Worm (Caenorhabditis elegans) whole organism, L3 larva: ENCODE data around the gene cdf-1.
A peak's percentile ranks its signal among the peaks of the same experiment; 100 is the strongest.

Experiments used
- R02D3.7 ChIP-seq: fragments of 150-350 bp; optimal IDR thresholded peaks from 2 replicates; lab custom pipeline; 2014; ENCODE audit warnings: missing biosample characterization, missing genetic modification characterization
- ZK546.5 ChIP-seq: sonication (generic microtip); optimal IDR thresholded peaks from 2 replicates; lab custom pipeline; 2017; ENCODE audit warnings: missing biosample characterization, missing genetic modification characterization
- aly-2 ChIP-seq: fragments of 150-350 bp; optimal IDR thresholded peaks from 2 replicates; lab custom pipeline; 2014; ENCODE audit warnings: missing biosample characterization, missing genetic modification characterization
- ama-1 ChIP-seq: fragments of 150-350 bp; optimal IDR thresholded peaks from 2 replicates; lab custom pipeline; 2018
- ceh-16 ChIP-seq: sonication (generic microtip); optimal IDR thresholded peaks from 2 replicates; lab custom pipeline; 2017; ENCODE audit warnings: missing biosample characterization, missing genetic modification characterization
- ceh-28 ChIP-seq: fragments of 150-350 bp; optimal IDR thresholded peaks from 2 replicates; lab custom pipeline; 2014; ENCODE audit warnings: missing biosample characterization, missing genetic modification reagents, missing genetic modification characterization
- ceh-82 ChIP-seq: fragments of 150-350 bp; optimal IDR thresholded peaks from 2 replicates; lab custom pipeline; 2014; ENCODE audit warnings: missing biosample characterization, missing genetic modification characterization
- ceh-9 ChIP-seq: sonication (generic microtip); optimal IDR thresholded peaks from 2 replicates; lab custom pipeline; 2018; ENCODE audit warnings: missing biosample characterization, missing genetic modification characterization
- daf-12 ChIP-seq: fragments of 150-350 bp; optimal IDR thresholded peaks from 2 replicates; lab custom pipeline; 2014; ENCODE audit warnings: missing biosample characterization, missing genetic modification reagents, missing genetic modification characterization
- egl-27 ChIP-seq: sonication (generic microtip); optimal IDR thresholded peaks from 4 replicates; lab custom pipeline; 2017; ENCODE audit warnings: missing biosample characterization, missing genetic modification reagents, missing genetic modification characterization
- egl-5 ChIP-seq: fragments of 150-350 bp; optimal IDR thresholded peaks from 2 replicates; lab custom pipeline; 2017; ENCODE audit warnings: missing biosample characterization, missing genetic modification reagents, missing genetic modification characterization, inconsistent platforms
- elt-1 ChIP-seq: fragments of 150-350 bp; optimal IDR thresholded peaks from 2 replicates; lab custom pipeline; 2014; ENCODE audit warnings: missing biosample characterization, missing genetic modification characterization
- elt-2 ChIP-seq: sonication (generic microtip); optimal IDR thresholded peaks from 2 replicates; lab custom pipeline; 2016; ENCODE audit warnings: missing genetic modification reagents, mild to moderate bottlenecking, missing genetic modification characterization, missing compliant biosample characterization
- elt-3 ChIP-seq, 3 experiments: fragments of 150-350 bp in 1 of 3; sonication (generic microtip) in 2 of 3; optimal IDR thresholded peaks; 2 replicates in 2 of 3; 4 replicates in 1 of 3; lab custom pipeline; 2014 to 2017; ENCODE audit warnings: missing biosample characterization in 3 of 3, missing genetic modification characterization in 3 of 3
- fkh-10 ChIP-seq: sonication (generic microtip); optimal IDR thresholded peaks from 2 replicates; lab custom pipeline; 2017; ENCODE audit warnings: missing biosample characterization, missing genetic modification reagents, missing genetic modification characterization
- fkh-2 ChIP-seq: fragments of 150-350 bp; optimal IDR thresholded peaks from 2 replicates; lab custom pipeline; 2014; ENCODE audit warnings: missing biosample characterization, missing genetic modification reagents, missing genetic modification characterization
- fos-1 ChIP-seq: fragments of 150-350 bp; optimal IDR thresholded peaks from 2 replicates; lab custom pipeline; 2014; ENCODE audit warnings: missing biosample characterization, missing genetic modification characterization
- hmg-11 ChIP-seq: sonication (generic microtip); optimal IDR thresholded peaks from 2 replicates; lab custom pipeline; 2016; ENCODE audit warnings: missing genetic modification characterization, missing compliant biosample characterization
- jun-1 ChIP-seq: fragments of 150-350 bp; optimal IDR thresholded peaks from 2 replicates; lab custom pipeline; 2014; ENCODE audit warnings: missing biosample characterization, missing genetic modification reagents, missing genetic modification characterization
- lin-39 ChIP-seq: fragments of 150-350 bp; optimal IDR thresholded peaks from 2 replicates; lab custom pipeline; 2018; ENCODE audit warnings: missing biosample characterization, missing genetic modification reagents, missing genetic modification characterization
- lsy-12 ChIP-seq: sonication (generic microtip); optimal IDR thresholded peaks from 2 replicates; lab custom pipeline; 2016; ENCODE audit warnings: mild to moderate bottlenecking, missing genetic modification characterization, missing compliant biosample characterization
- mdl-1 ChIP-seq: fragments of 150-350 bp; optimal IDR thresholded peaks from 2 replicates; lab custom pipeline; 2014; ENCODE audit warnings: missing biosample characterization, missing genetic modification characterization
- nfya-1 ChIP-seq: sonication (generic microtip); optimal IDR thresholded peaks from 2 replicates; lab custom pipeline; 2017; ENCODE audit warnings: missing genetic modification characterization, mild to moderate bottlenecking, missing compliant biosample characterization, antibody characterized with exemption, moderate library complexity; ENCODE audit not compliant: insufficient read depth
- nhr-11 ChIP-seq: fragments of 150-350 bp; optimal IDR thresholded peaks from 2 replicates; lab custom pipeline; 2014; ENCODE audit warnings: missing biosample characterization, missing genetic modification characterization
- nhr-12 ChIP-seq: fragments of 150-350 bp; optimal IDR thresholded peaks from 2 replicates; lab custom pipeline; 2014; ENCODE audit warnings: missing biosample characterization, missing genetic modification characterization
- nhr-23 ChIP-seq: fragments of 150-350 bp; optimal IDR thresholded peaks from 2 replicates; lab custom pipeline; 2014; ENCODE audit warnings: missing biosample characterization, missing genetic modification reagents, missing genetic modification characterization
- nhr-237 ChIP-seq: fragments of 150-350 bp; optimal IDR thresholded peaks from 2 replicates; lab custom pipeline; 2014; ENCODE audit warnings: missing biosample characterization, missing genetic modification characterization
- nhr-25 ChIP-seq: sonication (generic microtip); optimal IDR thresholded peaks from 2 replicates; lab custom pipeline; 2017; ENCODE audit warnings: missing biosample characterization, missing genetic modification characterization
- nhr-28 ChIP-seq: fragments of 150-350 bp; optimal IDR thresholded peaks from 2 replicates; lab custom pipeline; 2014; ENCODE audit warnings: missing biosample characterization, missing genetic modification characterization
- nhr-43 ChIP-seq: sonication (generic microtip); optimal IDR thresholded peaks from 2 replicates; lab custom pipeline; 2016; ENCODE audit warnings: mild to moderate bottlenecking, missing genetic modification characterization, missing compliant biosample characterization; ENCODE audit not compliant: poor library complexity, severe bottlenecking
- nhr-67 ChIP-seq: fragments of 150-350 bp; optimal IDR thresholded peaks from 2 replicates; lab custom pipeline; 2014; ENCODE audit warnings: missing biosample characterization, missing genetic modification characterization
- nhr-76 ChIP-seq: fragments of 150-350 bp; sonication (generic microtip); optimal IDR thresholded peaks from 5 replicates; lab custom pipeline; 2014; ENCODE audit warnings: missing biosample characterization, missing genetic modification characterization
- pha-4 ChIP-seq: fragments of 150-350 bp; optimal IDR thresholded peaks from 2 replicates; lab custom pipeline; 2014; ENCODE audit warnings: missing biosample characterization, missing genetic modification reagents, missing genetic modification characterization
- pqm-1 ChIP-seq: fragments of 150-350 bp; optimal IDR thresholded peaks from 2 replicates; lab custom pipeline; 2017; ENCODE audit warnings: missing biosample characterization, missing genetic modification characterization, inconsistent platforms
- skn-1 ChIP-seq: fragments of 150-350 bp; optimal IDR thresholded peaks from 2 replicates; lab custom pipeline; 2014; ENCODE audit warnings: missing biosample characterization, missing genetic modification characterization
- snpc-4 ChIP-seq: fragments of 150-350 bp; optimal IDR thresholded peaks from 2 replicates; lab custom pipeline; 2014; ENCODE audit warnings: missing biosample characterization, missing genetic modification characterization
- tbx-2 ChIP-seq: sonication (generic microtip); optimal IDR thresholded peaks from 2 replicates; lab custom pipeline; 2016; ENCODE audit warnings: mild to moderate bottlenecking, missing genetic modification characterization, missing compliant biosample characterization
- unc-39 ChIP-seq: sonication (generic microtip); optimal IDR thresholded peaks from 4 replicates; lab custom pipeline; 2017; ENCODE audit warnings: missing biosample characterization, missing genetic modification characterization
- unc-62 ChIP-seq: fragments of 150-350 bp; sonication (generic microtip); optimal IDR thresholded peaks from 4 replicates; lab custom pipeline; 2014; ENCODE audit warnings: missing biosample characterization, missing genetic modification reagents, missing genetic modification characterization
- zag-1 ChIP-seq: fragments of 150-350 bp; optimal IDR thresholded peaks from 2 replicates; lab custom pipeline; 2014; ENCODE audit warnings: missing biosample characterization, missing genetic modification characterization
- ztf-11 ChIP-seq: fragments of 150-350 bp; optimal IDR thresholded peaks from 2 replicates; lab custom pipeline; 2014; ENCODE audit warnings: missing biosample characterization, missing genetic modification characterization
- ztf-4 ChIP-seq: fragments of 150-350 bp; optimal IDR thresholded peaks from 2 replicates; lab custom pipeline; 2014; ENCODE audit warnings: missing biosample characterization, missing genetic modification characterization

Gene cdf-1

DNA sequence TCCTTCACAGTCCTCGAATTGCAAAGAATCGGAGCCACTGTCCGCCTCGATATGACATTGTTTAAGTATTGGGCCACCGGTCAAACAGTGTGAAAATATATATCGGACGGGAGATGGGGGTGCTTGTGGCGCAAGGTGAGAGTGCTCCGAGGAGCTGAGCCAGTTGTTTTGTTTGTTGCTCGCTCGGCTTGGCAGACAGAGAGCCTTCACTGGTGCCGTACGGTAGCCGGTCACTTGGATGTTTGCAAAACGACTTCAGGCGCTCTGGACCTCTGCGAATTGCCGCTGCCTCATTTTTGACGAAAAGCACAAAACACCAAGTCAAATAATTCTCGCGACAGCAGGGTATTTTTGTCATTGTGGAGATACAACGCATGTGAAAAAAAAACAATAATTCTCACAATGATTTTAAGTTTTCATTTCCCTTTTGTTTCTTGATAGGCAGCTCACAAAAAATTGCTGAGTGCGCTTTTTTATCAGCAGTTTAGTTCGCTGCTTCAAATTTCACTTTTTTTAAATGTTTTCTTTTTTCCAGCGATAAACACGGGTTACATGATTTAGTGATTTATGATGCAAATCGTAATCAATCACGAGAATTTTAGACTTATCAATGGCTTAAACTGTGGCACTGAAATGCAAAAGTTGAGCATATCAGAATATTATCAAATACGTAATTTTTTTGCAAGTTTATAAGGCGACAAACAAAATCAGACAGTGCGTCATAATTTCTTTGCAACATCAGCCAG is 12.3 kb upstream of the cdf-1 start:
- TF ChIP-seq pqm-1, result peak; percentile 22
- TF ChIP-seq elt-2 (tag; lab: Kevin White, UChicago), result peak; percentile 96
- TF ChIP-seq hmg-11, result no peak
- peak; percentile 47 for TF ChIP-seq skn-1 (tag; lab: Kevin White, UChicago)
- TF ChIP-seq pha-4 (tag; lab: Kevin White, UChicago), result peak; percentile 2
- no peak for TF ChIP-seq fkh-2 (tag; lab: Kevin White, UChicago)
- no peak for TF ChIP-seq ceh-16
- no peak for TF ChIP-seq unc-39
- no peak for TF ChIP-seq lsy-12 (tag; lab: Kevin White, UChicago)

DNA sequence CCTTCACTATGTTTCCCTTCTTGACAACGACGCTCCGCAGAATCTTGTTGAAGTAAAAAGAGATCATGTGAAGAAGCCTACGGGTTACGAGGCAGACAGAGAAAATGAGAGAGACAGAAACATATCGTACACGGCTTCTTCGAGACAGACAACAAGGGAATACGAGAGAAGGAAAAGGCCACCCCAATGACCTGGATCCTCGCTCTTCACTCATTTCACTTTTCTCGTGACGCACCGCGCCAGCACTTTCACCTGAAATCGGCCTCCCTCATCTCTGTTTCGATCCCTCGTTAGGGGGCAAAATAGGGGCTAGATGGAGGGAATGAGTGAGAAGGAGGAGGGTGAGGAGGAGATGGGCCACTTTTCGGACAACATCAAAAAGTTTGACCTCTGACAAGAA is 10.3 kb upstream of the cdf-1 start:
- TF ChIP-seq nhr-43 (peak; percentile 28), ztf-11 (tag; lab: Kevin White, UChicago) (no peak), jun-1 (tag; lab: Kevin White, UChicago) (no peak), tbx-2 (no peak), unc-62 (GFP tag; lab: Kevin White, UChicago) (peak; percentile 10), zag-1 (tag; lab: Kevin White, UChicago) (no peak), lin-39 (tag; lab: Kevin White, UChicago) (no peak), snpc-4 (no peak), egl-27 (tag; lab: Kevin White, UChicago) (no peak), fkh-2 (tag; lab: Kevin White, UChicago) (no peak), ceh-16 (no peak), elt-2 (tag; lab: Kevin White, UChicago) (no peak), hmg-11 (no peak), ceh-9 (tag; lab: Kevin White, UChicago) (no peak), nhr-23 (tag; lab: Kevin White, UChicago) (peak; percentile 95), nhr-28 (tag; lab: Kevin White, UChicago) (no peak), egl-5 (tag; lab: Kevin White, UChicago) (no peak), ZK546.5 (tag; lab: Kevin White, UChicago) (no peak), nhr-12 (tag; lab: Kevin White, UChicago) (no peak), nhr-25 (peak; percentile 78), fos-1 (tag; lab: Kevin White, UChicago) (no peak)

DNA sequence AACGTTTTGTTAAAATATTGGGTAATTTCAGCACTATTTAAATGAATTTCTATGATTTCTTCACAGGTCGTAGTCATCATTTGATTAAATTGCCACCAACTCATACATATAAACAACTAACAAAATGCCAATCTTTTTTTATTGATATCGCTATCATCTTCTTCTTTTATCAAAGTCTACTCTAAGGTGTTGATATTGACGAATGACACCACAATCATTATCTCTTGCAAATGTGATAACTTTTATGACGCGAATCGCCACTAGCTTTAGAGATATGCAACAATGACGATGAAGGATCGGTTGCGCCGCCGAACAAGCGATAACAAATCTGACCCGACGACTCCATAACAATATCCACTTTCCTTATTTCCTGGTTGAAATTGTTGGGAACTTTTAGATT is 9.5 kb upstream of the cdf-1 start:
- no peak for TF ChIP-seq nhr-11 (tag; lab: Kevin White, UChicago)
- TF ChIP-seq tbx-2, result no peak
- no peak for TF ChIP-seq daf-12 (tag; lab: Kevin White, UChicago)
- TF ChIP-seq nhr-76 (tag; lab: Kevin White, UChicago), result no peak
- no peak for TF ChIP-seq nfya-1 (tag; lab: Kevin White, UChicago)
- no peak for TF ChIP-seq nhr-237 (tag; lab: Kevin White, UChicago)
- no peak for TF ChIP-seq mdl-1 (tag; lab: Kevin White, UChicago)
- peak; percentile 61 for TF ChIP-seq nhr-23 (tag; lab: Kevin White, UChicago)
- TF ChIP-seq zag-1 (tag; lab: Kevin White, UChicago), result no peak
- TF ChIP-seq nhr-67 (tag; lab: Kevin White, UChicago), result no peak
- TF ChIP-seq egl-5 (tag; lab: Kevin White, UChicago), result no peak
- TF ChIP-seq skn-1 (tag; lab: Kevin White, UChicago), result no peak
- no peak for TF ChIP-seq ZK546.5 (tag; lab: Kevin White, UChicago)
- TF ChIP-seq fkh-2 (tag; lab: Kevin White, UChicago), result no peak
- peak in 1 of 3 experiments; percentile 32 for TF ChIP-seq elt-3 (tag; optimal IDR thresholded peaks at IDR 0.05; lab: Kevin White, UChicago)
- no peak for TF ChIP-seq ceh-82 (tag; lab: Kevin White, UChicago)
- TF ChIP-seq aly-2, result no peak
- TF ChIP-seq elt-2 (tag; lab: Kevin White, UChicago), result peak; percentile 47
- TF ChIP-seq elt-1, result no peak

DNA sequence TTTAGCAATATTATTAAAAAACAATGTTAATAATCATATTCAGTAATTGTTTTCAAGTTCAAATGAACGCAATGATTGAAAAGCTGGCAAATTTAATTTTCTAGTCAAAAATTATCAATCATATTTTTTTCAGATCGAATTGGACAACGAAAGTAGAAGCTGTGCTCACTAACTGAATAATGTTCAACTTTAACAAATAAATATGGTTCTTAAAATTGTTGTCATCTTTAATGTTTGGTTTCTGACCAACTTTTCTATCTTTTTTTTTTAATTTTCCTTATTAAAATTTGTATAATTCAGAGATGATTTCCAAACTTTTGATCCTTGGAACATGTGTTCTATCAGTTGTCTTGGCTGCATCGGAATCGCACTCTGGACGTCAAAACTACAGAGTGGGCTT is 7.0 kb upstream of the cdf-1 start, which contains the start of gene ttr-35:
Gene ttr-35, plus strand, starts transcription at position 301 of the 400 bp plus-strand sequence.
- TF ChIP-seq ztf-4 (tag; lab: Kevin White, UChicago) (no peak), hmg-11 (no peak), ztf-11 (tag; lab: Kevin White, UChicago) (no peak), ceh-28 (tag; lab: Kevin White, UChicago) (no peak), nhr-12 (tag; lab: Kevin White, UChicago) (no peak), nhr-67 (tag; lab: Kevin White, UChicago) (no peak), R02D3.7 (tag; lab: Kevin White, UChicago) (no peak), ama-1 (lab: Kevin White, UChicago) (no peak), elt-2 (tag; lab: Kevin White, UChicago) (no peak), nhr-25 (no peak), nfya-1 (tag; lab: Kevin White, UChicago) (no peak), ceh-9 (tag; lab: Kevin White, UChicago) (no peak), daf-12 (tag; lab: Kevin White, UChicago) (no peak), mdl-1 (tag; lab: Kevin White, UChicago) (no peak), lsy-12 (tag; lab: Kevin White, UChicago) (no peak), egl-5 (tag; lab: Kevin White, UChicago) (no peak), egl-27 (tag; lab: Kevin White, UChicago) (no peak), fkh-10 (GFP tag; lab: Kevin White, UChicago) (no peak), elt-1 (no peak), jun-1 (tag; lab: Kevin White, UChicago) (no peak)
